Fruit fly (Drosophila melanogaster) whole organism, embryonic: ENCODE results near the gene bbg.

ENCODE experiments used
- Ada2b ChIP-seq: fragments of 200-800 bp; sonication (Bioruptor generic); IDR thresholded peaks from 2 replicates; pipeline ENCODE4 v1.3.6; 2022; ENCODE audit warnings: missing biosample characterization, missing genetic modification characterization
- Atf6 ChIP-seq: fragments of 200-800 bp; sonication (Bioruptor generic); IDR thresholded peaks from 2 replicates; pipeline ENCODE4 v1.3.6; 2022; ENCODE audit warnings: missing biosample characterization, missing genetic modification characterization
- BtbVII ChIP-seq: fragments of 200-800 bp; sonication (Bioruptor generic); optimal IDR thresholded peaks from 3 replicates; lab custom pipeline; 2017; ENCODE audit warnings: missing biosample characterization, mild to moderate bottlenecking, missing genetic modification characterization
- CG10209 ChIP-seq: fragments of 200-800 bp; sonication (Bioruptor generic); optimal IDR thresholded peaks from 3 replicates; lab custom pipeline; 2017; ENCODE audit warnings: missing biosample characterization, mild to moderate bottlenecking, missing genetic modification characterization, missing genetic modification reagents
- CG11093 ChIP-seq: fragments of 200-800 bp; sonication (Bioruptor generic); IDR thresholded peaks from 3 replicates; pipeline ENCODE4 v1.3.6; 2022; ENCODE audit warnings: missing biosample characterization, missing genetic modification characterization
- CG11504 ChIP-seq: fragments of 200-800 bp; sonication (Bioruptor generic); optimal IDR thresholded peaks from 3 replicates; lab custom pipeline; 2019; ENCODE audit warnings: missing biosample characterization, mild to moderate bottlenecking, missing genetic modification characterization, moderate library complexity
- CG12071 ChIP-seq: fragments of 200-800 bp; sonication (Bioruptor generic); optimal IDR thresholded peaks from 3 replicates; lab custom pipeline; 2018; ENCODE audit warnings: missing biosample characterization, mild to moderate bottlenecking, missing genetic modification characterization
- CG14441 ChIP-seq: fragments of 200-800 bp; sonication (Bioruptor generic); IDR thresholded peaks from 2 replicates; pipeline ENCODE4 v1.3.6; 2022; ENCODE audit warnings: missing biosample characterization, missing genetic modification characterization
- CG14710 ChIP-seq: fragments of 200-800 bp; sonication (Bioruptor generic); optimal IDR thresholded peaks from 3 replicates; lab custom pipeline; 2019; ENCODE audit warnings: missing biosample characterization, mild to moderate bottlenecking, missing genetic modification characterization, moderate library complexity
- CG15514 ChIP-seq: fragments of 200-800 bp; sonication (Bioruptor generic); optimal IDR thresholded peaks from 3 replicates; lab custom pipeline; 2017; ENCODE audit warnings: missing biosample characterization, missing genetic modification characterization, mild to moderate bottlenecking, moderate library complexity, missing genetic modification reagents
- CG1603 ChIP-seq: fragments of 200-800 bp; sonication (Bioruptor generic); optimal IDR thresholded peaks from 2 replicates; lab custom pipeline; 2019; ENCODE audit warnings: missing biosample characterization, mild to moderate bottlenecking, missing genetic modification characterization, moderate library complexity
- CG17568 ChIP-seq: fragments of 200-800 bp; sonication (Bioruptor generic); optimal IDR thresholded peaks from 2 replicates; lab custom pipeline; 2018; ENCODE audit warnings: missing biosample characterization, mild to moderate bottlenecking, missing genetic modification characterization, moderate library complexity
- CG17829 ChIP-seq: fragments of 200-800 bp; optimal IDR thresholded peaks from 2 replicates; lab custom pipeline; 2019; ENCODE audit warnings: missing biosample characterization, mild to moderate bottlenecking, missing genetic modification characterization, moderate library complexity
- CG18599 ChIP-seq: fragments of 200-800 bp; sonication (Bioruptor generic); optimal IDR thresholded peaks from 3 replicates; lab custom pipeline; 2017; ENCODE audit warnings: missing biosample characterization, missing genetic modification characterization, mild to moderate bottlenecking, moderate library complexity, missing genetic modification reagents
- CG31441 ChIP-seq: fragments of 200-800 bp; sonication (Bioruptor generic); IDR thresholded peaks from 2 replicates; pipeline ENCODE4 v1.3.6; 2022; ENCODE audit warnings: missing biosample characterization, missing genetic modification characterization
- CG32767 ChIP-seq: fragments of 200-800 bp; sonication (Bioruptor generic); IDR thresholded peaks from 2 replicates; pipeline ENCODE4 v1.3.6; 2022; ENCODE audit warnings: missing biosample characterization, missing genetic modification characterization
- CG3281 ChIP-seq: fragments of 200-800 bp; sonication (Bioruptor generic); optimal IDR thresholded peaks from 3 replicates; lab custom pipeline; 2017; ENCODE audit warnings: missing biosample characterization, mild to moderate bottlenecking, missing genetic modification characterization
- CG34422 ChIP-seq: fragments of 200-800 bp; sonication (Bioruptor generic); IDR thresholded peaks from 3 replicates; pipeline ENCODE4 v1.3.6; 2022; ENCODE audit warnings: missing biosample characterization, missing genetic modification characterization
- CG4404 ChIP-seq: fragments of 200-800 bp; sonication (Bioruptor generic); IDR thresholded peaks from 2 replicates; pipeline ENCODE4 v1.3.6; 2022; ENCODE audit warnings: missing biosample characterization, missing genetic modification characterization
- CG7987 ChIP-seq: fragments of 200-800 bp; sonication (Bioruptor generic); optimal IDR thresholded peaks from 2 replicates; lab custom pipeline; 2018; ENCODE audit warnings: missing biosample characterization, mild to moderate bottlenecking, missing genetic modification characterization, moderate library complexity
- Chrac-16 ChIP-seq: fragments of 200-800 bp; sonication (Bioruptor generic); optimal IDR thresholded peaks from 3 replicates; lab custom pipeline; 2016; ENCODE audit warnings: missing biosample characterization, missing genetic modification characterization
- CoRest ChIP-seq: fragments of 200-800 bp; sonication (Bioruptor generic); optimal IDR thresholded peaks from 3 replicates; lab custom pipeline; 2018; ENCODE audit warnings: missing biosample characterization, mild to moderate bottlenecking, missing genetic modification characterization, moderate library complexity
- Gug ChIP-seq: fragments of 200-800 bp; sonication (Bioruptor generic); IDR thresholded peaks from 4 replicates; pipeline ENCODE4 v1.3.6; 2022; ENCODE audit warnings: missing biosample characterization, missing genetic modification characterization
- HLHmδ ChIP-seq: fragments of 200-800 bp; sonication (Bioruptor generic); optimal IDR thresholded peaks from 2 replicates; lab custom pipeline; 2018; ENCODE audit warnings: missing biosample characterization, mild to moderate bottlenecking, missing genetic modification characterization, moderate library complexity
- PHDP ChIP-seq: fragments of 200-800 bp; sonication (Bioruptor generic); optimal IDR thresholded peaks from 3 replicates; lab custom pipeline; 2018; ENCODE audit warnings: missing biosample characterization, mild to moderate bottlenecking, missing genetic modification characterization, moderate library complexity
- Ravus ChIP-seq: fragments of 200-800 bp; sonication (Bioruptor generic); IDR thresholded peaks from 2 replicates; pipeline ENCODE4 v1.3.6; 2022; ENCODE audit warnings: missing biosample characterization, missing genetic modification characterization
- Rfx ChIP-seq: fragments of 200-800 bp; sonication (Bioruptor generic); IDR thresholded peaks from 2 replicates; pipeline ENCODE4 v1.3.6; 2022; ENCODE audit warnings: missing biosample characterization, missing genetic modification characterization
- Scr ChIP-seq: fragments of 200-800 bp; sonication (Bioruptor generic); IDR thresholded peaks from 2 replicates; pipeline ENCODE4 v1.3.6; 2022; ENCODE audit warnings: missing biosample characterization, missing genetic modification characterization; ENCODE audit not compliant: partially characterized antibody
- Sox100B ChIP-seq: fragments of 200-800 bp; sonication (Bioruptor generic); optimal IDR thresholded peaks from 3 replicates; lab custom pipeline; 2018; ENCODE audit warnings: missing biosample characterization, mild to moderate bottlenecking, missing genetic modification characterization
- bsh ChIP-seq, 2 experiments: fragments of 200-800 bp; sonication (Bioruptor generic); optimal IDR thresholded peaks; 2 replicates each; lab custom pipeline; 2017 to 2018; ENCODE audit warnings: mild to moderate bottlenecking in 2 of 2, missing biosample characterization in 2 of 2, missing genetic modification characterization in 2 of 2, moderate library complexity in 1 of 2
- cato ChIP-seq: fragments of 200-800 bp; sonication (Bioruptor generic); optimal IDR thresholded peaks from 2 replicates; lab custom pipeline; 2016; ENCODE audit warnings: missing biosample characterization, missing genetic modification characterization, borderline replicate concordance
- caup ChIP-seq: fragments of 200-800 bp; sonication (Bioruptor generic); optimal IDR thresholded peaks from 3 replicates; lab custom pipeline; 2017; ENCODE audit warnings: missing biosample characterization, mild to moderate bottlenecking, missing genetic modification characterization, moderate library complexity; ENCODE audit not compliant: severe bottlenecking
- chm ChIP-seq: fragments of 200-800 bp; sonication (Bioruptor generic); IDR thresholded peaks from 2 replicates; pipeline ENCODE4 v1.3.6; 2022; ENCODE audit warnings: missing biosample characterization, missing genetic modification characterization
- dmrt99B ChIP-seq: fragments of 200-800 bp; sonication (Bioruptor generic); optimal IDR thresholded peaks from 2 replicates; lab custom pipeline; 2018; ENCODE audit warnings: missing biosample characterization, mild to moderate bottlenecking, missing genetic modification characterization, moderate library complexity
- ftz-f1 ChIP-seq: fragments of 200-800 bp; sonication (Bioruptor generic); optimal IDR thresholded peaks from 2 replicates; lab custom pipeline; 2016; ENCODE audit warnings: missing biosample characterization, missing genetic modification characterization
- grau ChIP-seq: fragments of 200-800 bp; optimal IDR thresholded peaks from 3 replicates; lab custom pipeline; 2019; ENCODE audit warnings: missing biosample characterization, mild to moderate bottlenecking, missing genetic modification characterization, moderate library complexity
- nom ChIP-seq: fragments of 200-800 bp; sonication (Bioruptor generic); optimal IDR thresholded peaks from 2 replicates; lab custom pipeline; 2017; ENCODE audit warnings: missing biosample characterization, missing genetic modification characterization, mild to moderate bottlenecking, moderate library complexity, missing genetic modification reagents
- pnt ChIP-seq: fragments of 200-800 bp; sonication (Bioruptor generic); optimal IDR thresholded peaks from 3 replicates; lab custom pipeline; 2016; ENCODE audit warnings: missing biosample characterization, missing genetic modification characterization
- ranshi ChIP-seq: fragments of 200-800 bp; sonication (Bioruptor generic); IDR thresholded peaks from 2 replicates; pipeline ENCODE4 v1.3.6; 2022; ENCODE audit warnings: missing biosample characterization, missing genetic modification characterization
- run ChIP-seq: fragments of 200-800 bp; sonication (Bioruptor generic); optimal IDR thresholded peaks from 3 replicates; lab custom pipeline; 2018; ENCODE audit warnings: missing biosample characterization, mild to moderate bottlenecking, missing genetic modification characterization
- schlank ChIP-seq: fragments of 200-800 bp; sonication (Bioruptor generic); optimal IDR thresholded peaks from 2 replicates; lab custom pipeline; 2018; ENCODE audit warnings: missing biosample characterization, mild to moderate bottlenecking, missing genetic modification characterization
- sens ChIP-seq: fragments of 200-800 bp; sonication (Bioruptor generic); peaks from one replicate; lab custom pipeline; 2016; ENCODE audit warnings: missing biosample characterization, missing genetic modification characterization
- seq ChIP-seq: fragments of 200-800 bp; sonication (Bioruptor generic); IDR thresholded peaks from 2 replicates; pipeline ENCODE4 v1.3.6; 2022; ENCODE audit warnings: missing biosample characterization, missing genetic modification characterization
- slp2 ChIP-seq: fragments of 200-800 bp; sonication (Bioruptor generic); optimal IDR thresholded peaks from 2 replicates; lab custom pipeline; 2016; ENCODE audit warnings: missing biosample characterization, missing genetic modification characterization
- sob ChIP-seq: fragments of 200-800 bp; sonication (Bioruptor generic); IDR thresholded peaks from 2 replicates; pipeline ENCODE4 v1.3.6; 2022; ENCODE audit warnings: missing biosample characterization, missing genetic modification characterization
- ttk ChIP-seq: fragments of 200-800 bp; sonication (Bioruptor generic); IDR thresholded peaks from 2 replicates; pipeline ENCODE4 v2.1.2; 2022; ENCODE audit warnings: missing biosample characterization, missing genetic modification characterization
- vvl ChIP-seq: fragments of 200-800 bp; sonication (Bioruptor generic); IDR thresholded peaks from 2 replicates; pipeline ENCODE4 v1.3.6; 2022; ENCODE audit warnings: missing biosample characterization, missing genetic modification characterization
- zfh1 ChIP-seq: fragments of 200-800 bp; sonication (Bioruptor generic); IDR thresholded peaks from 3 replicates; pipeline ENCODE4 v1.3.6; 2022; ENCODE audit warnings: missing biosample characterization, missing genetic modification characterization

bbg gene

dm6 chr3L:14543971-14544655, 8.0 kb upstream of the bbg start (continued):
- TF ChIP-seq CG11093 (GFP tag; lab: Robert Waterston, UW) (no peak), Atf6 (GFP tag; lab: Robert Waterston, UW) (0 out of 2 replicates have a peak, but pooled peaks have one; percentile 50), CG17568 (peak; percentile 1), Chrac-16 (GFP tag; lab: Kevin White, UChicago) (no peak), cato (no peak), CG11504 (tag; lab: Kevin White, UChicago) (peak; percentile 25), ftz-f1 (GFP tag; lab: Kevin White, UChicago) (no peak), seq (GFP tag; lab: Robert Waterston, UW) (0 out of 2 replicates have a peak, but pooled peaks have one; percentile 33), Ravus (no peak), CoRest (peak; percentile 3), CG7987 (GFP tag; lab: Kevin White, UChicago) (peak; percentile 99), chm (GFP tag; lab: Robert Waterston, UW) (0 out of 2 replicates have a peak, but pooled peaks have one; percentile 57), CG10209 (peak; percentile 35), sens (peak; percentile 74), CG18599 (GFP tag; lab: Kevin White, UChicago) (peak; percentile 55), Gug (GFP tag; lab: Robert Waterston, UW) (no peak), vvl (GFP tag; lab: Robert Waterston, UW) (peak; percentile 71), Rfx (GFP tag; lab: Robert Waterston, UW) (0 out of 2 replicates have a peak, but pooled peaks have one; percentile 9), Sox100B (peak; percentile 18), CG12071 (GFP tag; lab: Kevin White, UChicago) (peak; percentile 40), PHDP (tag; lab: Kevin White, UChicago) (peak; percentile 10), CG14441 (GFP tag; lab: Robert Waterston, UW) (peak; percentile 51), CG14710 (tag; lab: Kevin White, UChicago) (no peak), Ada2b (GFP tag; lab: Robert Waterston, UW) (no peak), ranshi (peak; percentile 58; the same call in 1 of the 2 replicates), HLHmδ (GFP tag; lab: Kevin White, UChicago) (no peak), schlank (tag; lab: Kevin White, UChicago) (peak; percentile 12), CG34422 (GFP tag; lab: Robert Waterston, UW) (0 out of 3 replicates have a peak, but pooled peaks have one; percentile 31), ttk (GFP tag; lab: Robert Waterston, UW) (no peak), CG15514 (GFP tag; lab: Kevin White, UChicago) (peak; percentile 50), CG32767 (GFP tag; lab: Robert Waterston, UW) (0 out of 2 replicates have a peak, but pooled peaks have one; percentile 23), sob (peak; percentile 53), bsh (GFP tag; optimal IDR thresholded peaks at IDR 0.05; lab: Kevin White, UChicago) (peak in 1 of 2 experiments; percentile 33), dmrt99B (tag; lab: Kevin White, UChicago) (peak; percentile 20), zfh1 (GFP tag; lab: Robert Waterston, UW) (0 out of 3 replicates have a peak, but pooled peaks have one; percentile 36), Scr (GFP tag; lab: Robert Waterston, UW) (peak; percentile 23; the same call in 1 of the 2 replicates), CG31441 (GFP tag; lab: Robert Waterston, UW) (peak; percentile 36; the same call in 1 of the 2 replicates), grau (no peak), CG1603 (tag; lab: Kevin White, UChicago) (peak; percentile 40), slp2 (GFP tag; lab: Kevin White, UChicago) (no peak), pnt (GFP tag; lab: Kevin White, UChicago) (no peak), CG4404 (GFP tag; lab: Robert Waterston, UW) (no peak), caup (peak; percentile 33), BtbVII (GFP tag; lab: Kevin White, UChicago) (peak; percentile 18), CG3281 (GFP tag; lab: Kevin White, UChicago) (peak; percentile 27), CG17829 (tag; lab: Kevin White, UChicago) (peak; percentile 24), nom (GFP tag; lab: Kevin White, UChicago) (peak; percentile 74), run (tag; lab: Kevin White, UChicago) (no peak)
